Worm (Caenorhabditis elegans) whole organism, L4/young adult: ENCODE data around the gene C32D5.8.

ENCODE experiments used
- W03F9.2 ChIP-seq: fragments of 150-350 bp; optimal IDR thresholded peaks from 2 replicates; lab custom pipeline; 2014; ENCODE audit warnings: missing biosample characterization, missing genetic modification characterization
- dao-5 ChIP-seq: sonication (generic microtip); optimal IDR thresholded peaks from 2 replicates; lab custom pipeline; 2016; ENCODE audit warnings: missing genotype, missing genetic modification characterization, moderate library complexity, missing compliant biosample characterization
- him-1 ChIP-seq: sonication (generic microtip); optimal IDR thresholded peaks from 2 replicates; lab custom pipeline; 2016; ENCODE audit warnings: missing genotype, missing genetic modification reagents, missing genetic modification characterization, missing compliant biosample characterization

- no peak for TF ChIP-seq dao-5 (tag; lab: Kevin White, UChicago)
- TF ChIP-seq W03F9.2 = no peak
- no peak for TF ChIP-seq him-1 (tag; lab: Kevin White, UChicago)
Observed at ce11 chrII:6373361-6373760, 27.6 kb upstream of the C32D5.8 start.
